Fruit fly (Drosophila melanogaster): ENCODE data around the gene CG14218.

Gene CG14218

DNA sequence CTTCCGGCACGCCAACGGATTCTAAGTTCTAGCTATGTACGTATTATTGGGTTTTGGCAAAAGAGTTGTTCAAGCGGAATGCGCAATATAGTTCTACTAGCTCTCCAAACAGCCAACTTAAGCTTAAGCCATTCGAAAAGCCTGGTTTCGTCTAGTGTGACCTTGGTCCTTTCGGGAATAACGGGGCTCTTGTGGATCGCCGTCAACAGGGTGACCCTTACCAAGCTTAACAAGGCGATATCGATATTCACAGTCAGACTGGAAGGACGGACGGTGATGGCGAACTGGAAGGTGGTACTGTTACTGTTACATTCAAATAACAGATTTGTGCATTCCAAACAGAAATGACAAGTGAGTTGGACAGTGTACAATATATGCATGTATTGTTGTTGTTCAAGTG, 8.1 kb downstream of the CG14218 start:
- TF ChIP-seq CG6254 (GFP tag; optimal IDR thresholded peaks at IDR 0.05) (peak; percentile 73), btn (GFP tag; optimal IDR thresholded peaks at IDR 0.05) (no peak)

- TF ChIP-seq CG4730 (GFP tag; IDR thresholded peaks at IDR 0.05): peak; percentile 50
- TF ChIP-seq CG6813 (GFP tag; optimal IDR thresholded peaks at IDR 0.05): no peak
- TF ChIP-seq Sry-β (GFP tag; optimal IDR thresholded peaks at IDR 0.05): no peak
- TF ChIP-seq CG14667 (GFP tag; IDR thresholded peaks at IDR 0.05): 0 out of 2 replicates have a peak, but pooled peaks have one; percentile 29
- TF ChIP-seq slp2 (GFP tag; optimal IDR thresholded peaks at IDR 0.05): no peak
- TF ChIP-seq CG9817 (tag; optimal IDR thresholded peaks at IDR 0.05): peak; percentile 84
- no peak for TF ChIP-seq z (GFP tag; IDR thresholded peaks at IDR 0.05)
- TF ChIP-seq NC2α (GFP tag; optimal IDR thresholded peaks at IDR 0.05): no peak
- peak; percentile 28; the same call in 1 of the 2 replicates for TF ChIP-seq seq (GFP tag; IDR thresholded peaks at IDR 0.05)
- TF ChIP-seq CG6765 (GFP tag; optimal IDR thresholded peaks at IDR 0.05): no peak
- no peak for TF ChIP-seq CG8281 (tag; optimal IDR thresholded peaks at IDR 0.05)
- peak in 1 of 2 experiments; percentile 63 for TF ChIP-seq Pdp1 (GFP tag; optimal IDR thresholded peaks at IDR 0.05)
- peak; percentile 69 for TF ChIP-seq az2 (GFP tag; optimal IDR thresholded peaks at IDR 0.05)
- TF ChIP-seq pfk (GFP tag; optimal IDR thresholded peaks at IDR 0.05): no peak
- peak; percentile 47 for TF ChIP-seq CG4328 (GFP tag; optimal IDR thresholded peaks at IDR 0.05)
- no peak for TF ChIP-seq CG7839 (tag; optimal IDR thresholded peaks at IDR 0.05)
- no peak for TF ChIP-seq bigmax (GFP tag; optimal IDR thresholded peaks at IDR 0.05)
- no peak for TF ChIP-seq ATbp (GFP tag; optimal IDR thresholded peaks at IDR 0.05)
- TF ChIP-seq bcd (GFP tag; optimal IDR thresholded peaks at IDR 0.05): peak; percentile 71
- TF ChIP-seq CG15011 (GFP tag; optimal IDR thresholded peaks at IDR 0.05): no peak
- no peak for TF ChIP-seq CG12769 (tag; optimal IDR thresholded peaks at IDR 0.05)
- no peak for TF ChIP-seq gsb (GFP tag; IDR thresholded peaks at IDR 0.05)
- peak; percentile 81 for TF ChIP-seq grau (tag; optimal IDR thresholded peaks at IDR 0.05)
- no peak for TF ChIP-seq sc (optimal IDR thresholded peaks at IDR 0.05)
- peak; percentile 38 for TF ChIP-seq sc (GFP tag; optimal IDR thresholded peaks at IDR 0.05)
- 0 out of 3 replicates have a peak, but pooled peaks have one; percentile 36 for TF ChIP-seq CG14050 (GFP tag; IDR thresholded peaks at IDR 0.05)
- peak; percentile 29 for TF ChIP-seq CG18764 (GFP tag; optimal IDR thresholded peaks at IDR 0.05)
- peak; percentile 14; the same call in 1 of the 2 replicates for TF ChIP-seq ap (GFP tag; IDR thresholded peaks at IDR 0.05)
- TF ChIP-seq dmrt11E (tag; optimal IDR thresholded peaks at IDR 0.05): peak; percentile 72
- TF ChIP-seq chif (GFP tag; optimal IDR thresholded peaks at IDR 0.05): peak; percentile 38 to 48
- peak in 1 of 3 experiments; percentile 76 for TF ChIP-seq lola (GFP tag; optimal IDR thresholded peaks at IDR 0.05)
- 0 out of 2 replicates have a peak, but pooled peaks have one; percentile 22 for TF ChIP-seq Poxn (GFP tag; IDR thresholded peaks at IDR 0.05)
- TF ChIP-seq CG2120 (GFP tag; optimal IDR thresholded peaks at IDR 0.05): peak; percentile 80
- peak; percentile 88 for TF ChIP-seq CoRest (tag; optimal IDR thresholded peaks at IDR 0.05)
- no peak for TF ChIP-seq CG12071 (GFP tag; optimal IDR thresholded peaks at IDR 0.05)
- TF ChIP-seq CG11085 (GFP tag; IDR thresholded peaks at IDR 0.05): peak; percentile 49
- TF ChIP-seq Ptx1 (GFP tag; IDR thresholded peaks at IDR 0.05): peak; percentile 82
- TF ChIP-seq BEAF-32 (GFP tag; optimal IDR thresholded peaks at IDR 0.05): peak; percentile 44
- no peak for TF ChIP-seq CG6175 (GFP tag; IDR thresholded peaks at IDR 0.05)
- TF ChIP-seq Ets97D (GFP tag; optimal IDR thresholded peaks at IDR 0.05): peak; percentile 49
- TF ChIP-seq CG34376 (GFP tag; optimal IDR thresholded peaks at IDR 0.05): peak; percentile 30
- peak; percentile 43 for TF ChIP-seq CG33557 (GFP tag; optimal IDR thresholded peaks at IDR 0.05)
- no peak for TF ChIP-seq ac (GFP tag; optimal IDR thresholded peaks at IDR 0.05)
- no peak for TF ChIP-seq CG16779 (GFP tag; IDR thresholded peaks at IDR 0.05)
- TF ChIP-seq CG10462 (GFP tag; optimal IDR thresholded peaks at IDR 0.05): peak; percentile 3
- peak; percentile 97 for TF ChIP-seq CG7357 (GFP tag; IDR thresholded peaks at IDR 0.05)
Observed at dm6 chrX:19565714-19566316, 16.0 kb downstream of the CG14218 start, which contains the start of the genes Grip84 and car. Grip84 (minus strand) TSS chrX:19565764. car (plus strand) TSS chrX:19566019.

Data from whole organism, embryonic.